Fruit fly (Drosophila melanogaster) whole organism, pupa: ENCODE measurements around the gene Mpcp2.

ENCODE experiments used
- CG10348 ChIP-seq: fragments of 200-800 bp; sonication (Bioruptor generic); IDR thresholded peaks from 2 replicates; pipeline ENCODE4 v1.3.6; 2022; ENCODE audit warnings: missing biosample characterization, missing genetic modification characterization
- CG12605 ChIP-seq: fragments of 200-800 bp; sonication (Bioruptor generic); IDR thresholded peaks from 2 replicates; pipeline ENCODE4 v1.3.6; 2022; ENCODE audit warnings: missing biosample characterization, missing genetic modification characterization
- CG13204 ChIP-seq: fragments of 200-800 bp; sonication (Bioruptor generic); optimal IDR thresholded peaks from 2 replicates; lab custom pipeline; 2018; ENCODE audit warnings: missing biosample characterization, mild to moderate bottlenecking, missing genetic modification characterization, moderate library complexity
- CG14655 ChIP-seq: fragments of 200-800 bp; sonication (Bioruptor generic); optimal IDR thresholded peaks from 3 replicates; lab custom pipeline; 2017; ENCODE audit warnings: mild to moderate bottlenecking, missing biosample characterization, missing genetic modification reagents, missing genetic modification characterization
- CG15710 ChIP-seq: fragments of 200-800 bp; sonication (Bioruptor generic); optimal IDR thresholded peaks from 2 replicates; lab custom pipeline; 2018; ENCODE audit warnings: missing biosample characterization, mild to moderate bottlenecking, missing genetic modification characterization, moderate library complexity
- CG17806 ChIP-seq: fragments of 200-800 bp; sonication (Bioruptor generic); optimal IDR thresholded peaks from 2 replicates; lab custom pipeline; 2018; ENCODE audit warnings: missing biosample characterization, mild to moderate bottlenecking, missing genetic modification characterization, moderate library complexity
- CG32121 ChIP-seq: fragments of 200-800 bp; sonication (Bioruptor generic); IDR thresholded peaks from 2 replicates; pipeline ENCODE4 v1.3.6; 2022; ENCODE audit warnings: missing biosample characterization, missing genetic modification characterization
- CG34367 ChIP-seq: fragments of 200-800 bp; sonication (Bioruptor generic); optimal IDR thresholded peaks from 2 replicates; lab custom pipeline; 2018; ENCODE audit warnings: missing biosample characterization, mild to moderate bottlenecking, missing genetic modification characterization
- CG4496 ChIP-seq: fragments of 200-800 bp; sonication (Bioruptor generic); IDR thresholded peaks from 3 replicates; pipeline ENCODE4 v1.3.6; 2022; ENCODE audit warnings: missing biosample characterization, missing genetic modification characterization
- CG8159 ChIP-seq: fragments of 200-800 bp; sonication (Bioruptor generic); optimal IDR thresholded peaks from 3 replicates; lab custom pipeline; 2018; ENCODE audit warnings: missing biosample characterization, mild to moderate bottlenecking, missing genetic modification characterization, moderate library complexity
- CG8301 ChIP-seq: fragments of 200-800 bp; sonication (Bioruptor generic); optimal IDR thresholded peaks from 2 replicates; lab custom pipeline; 2018; ENCODE audit warnings: missing biosample characterization, mild to moderate bottlenecking, missing genetic modification characterization
- CG9948 ChIP-seq: fragments of 200-800 bp; sonication (Bioruptor generic); optimal IDR thresholded peaks from 2 replicates; lab custom pipeline; 2018; ENCODE audit warnings: missing biosample characterization, mild to moderate bottlenecking, missing genetic modification characterization, moderate library complexity
- D1 ChIP-seq: fragments of 200-800 bp; sonication (Bioruptor generic); optimal IDR thresholded peaks from 2 replicates; lab custom pipeline; 2018; ENCODE audit warnings: missing biosample characterization, mild to moderate bottlenecking, missing genetic modification characterization, moderate library complexity
- EcR ChIP-seq: fragments of 200-800 bp; sonication (Bioruptor generic); optimal IDR thresholded peaks from 3 replicates; lab custom pipeline; 2019; ENCODE audit warnings: missing biosample characterization, missing genetic modification characterization, mild to moderate bottlenecking, moderate library complexity, missing genetic modification reagents
- Ets98B ChIP-seq: fragments of 200-800 bp; sonication (Bioruptor generic); IDR thresholded peaks from 2 replicates; pipeline ENCODE4 v1.3.6; 2022; ENCODE audit warnings: missing biosample characterization, missing genetic modification characterization
- Pif1A ChIP-seq: fragments of 200-800 bp; sonication (Bioruptor generic); optimal IDR thresholded peaks from 3 replicates; lab custom pipeline; 2016; ENCODE audit warnings: missing biosample characterization, missing genetic modification characterization
- Pif1B ChIP-seq: fragments of 200-800 bp; sonication (Bioruptor generic); optimal IDR thresholded peaks from 3 replicates; lab custom pipeline; 2016; ENCODE audit warnings: missing biosample characterization, missing genetic modification characterization
- Snoo ChIP-seq: fragments of 200-800 bp; sonication (Bioruptor generic); optimal IDR thresholded peaks from 3 replicates; lab custom pipeline; 2017; ENCODE audit warnings: missing biosample characterization, mild to moderate bottlenecking, missing genetic modification characterization, inconsistent platforms
- fd96Ca ChIP-seq: fragments of 200-800 bp; sonication (Bioruptor generic); IDR thresholded peaks from 3 replicates; pipeline ENCODE4 v1.3.6; 2022; ENCODE audit warnings: missing biosample characterization, missing genetic modification characterization
- gl ChIP-seq: fragments of 200-800 bp; sonication (Bioruptor generic); optimal IDR thresholded peaks from 2 replicates; lab custom pipeline; 2018; ENCODE audit warnings: missing biosample characterization, mild to moderate bottlenecking, missing genetic modification characterization
- rn ChIP-seq: fragments of 200-800 bp; sonication (Bioruptor generic); IDR thresholded peaks from 2 replicates; pipeline ENCODE4 v1.3.6; 2022; ENCODE audit warnings: missing biosample characterization, missing genetic modification characterization

Gene Mpcp2

dm6 chr3L:14537435-14537991, at the start of gene Mpcp2:
Gene Mpcp2, plus strand, starts transcription at chr3L:14537651.
- TF ChIP-seq CG8159 (tag; lab: Kevin White, UChicago) (no peak), Ets98B (GFP tag; lab: Robert Waterston, UW) (peak; percentile 6; the same call in 1 of the 2 replicates), CG15710 (tag; lab: Kevin White, UChicago) (no peak), CG4496 (GFP tag; lab: Robert Waterston, UW) (peak; percentile 42; the same call in 1 of the 3 replicates), EcR (GFP tag; lab: Kevin White, UChicago) (peak; percentile 32), CG9948 (no peak), D1 (tag; lab: Kevin White, UChicago) (peak; percentile 89), Pif1A (GFP tag; lab: Kevin White, UChicago) (no peak), CG12605 (GFP tag; lab: Robert Waterston, UW) (0 out of 2 replicates have a peak, but pooled peaks have one; percentile 8), rn (GFP tag; lab: Robert Waterston, UW) (no peak), CG34367 (tag; lab: Kevin White, UChicago) (no peak), CG13204 (no peak), Snoo (tag; lab: Kevin White, UChicago) (no peak), fd96Ca (no peak), CG17806 (tag; lab: Kevin White, UChicago) (no peak), gl (tag; lab: Kevin White, UChicago) (no peak), CG8301 (tag; lab: Kevin White, UChicago) (no peak), CG14655 (GFP tag; lab: Kevin White, UChicago) (no peak), CG10348 (GFP tag; lab: Robert Waterston, UW) (no peak), Pif1B (GFP tag; lab: Kevin White, UChicago) (no peak), CG32121 (GFP tag; lab: Robert Waterston, UW) (no peak)

- no peak for TF ChIP-seq CG32121 (GFP tag; lab: Robert Waterston, UW)
- TF ChIP-seq Pif1A (GFP tag; lab: Kevin White, UChicago), result peak; percentile 12
- TF ChIP-seq CG4496 (GFP tag; lab: Robert Waterston, UW), result no peak
- no peak for TF ChIP-seq Ets98B (GFP tag; lab: Robert Waterston, UW)
- TF ChIP-seq Pif1B (GFP tag; lab: Kevin White, UChicago), result no peak
- TF ChIP-seq CG17806 (tag; lab: Kevin White, UChicago), result peak; percentile 7
- TF ChIP-seq CG15710 (tag; lab: Kevin White, UChicago), result peak; percentile 41
- TF ChIP-seq CG9948, result peak; percentile 33
- peak; percentile 7 for TF ChIP-seq CG14655 (GFP tag; lab: Kevin White, UChicago)
- peak; percentile 15 for TF ChIP-seq CG8159 (tag; lab: Kevin White, UChicago)
These were observed 40.0 kb upstream of the Mpcp2 start for dm6 chr3L:14497479-14497878.

dm6 chr3L:14509981-14510380, 27.5 kb upstream of the Mpcp2 start:
- TF ChIP-seq CG8159 (tag; lab: Kevin White, UChicago), result no peak
- TF ChIP-seq CG12605 (GFP tag; lab: Robert Waterston, UW), result no peak
- no peak for TF ChIP-seq CG4496 (GFP tag; lab: Robert Waterston, UW)
- no peak for TF ChIP-seq gl (tag; lab: Kevin White, UChicago)
- TF ChIP-seq CG15710 (tag; lab: Kevin White, UChicago), result no peak
- TF ChIP-seq fd96Ca, result no peak
- TF ChIP-seq rn (GFP tag; lab: Robert Waterston, UW), result no peak
- no peak for TF ChIP-seq CG9948
- TF ChIP-seq Ets98B (GFP tag; lab: Robert Waterston, UW), result no peak

dm6 chr3L:14513286-14513685, 24.2 kb upstream of the Mpcp2 start:
- TF ChIP-seq CG34367 (tag; lab: Kevin White, UChicago), result no peak
- TF ChIP-seq CG32121 (GFP tag; lab: Robert Waterston, UW), result no peak
- no peak for TF ChIP-seq Pif1A (GFP tag; lab: Kevin White, UChicago)
- no peak for TF ChIP-seq Snoo (tag; lab: Kevin White, UChicago)
- TF ChIP-seq CG4496 (GFP tag; lab: Robert Waterston, UW), result no peak
- no peak for TF ChIP-seq EcR (GFP tag; lab: Kevin White, UChicago)
- no peak for TF ChIP-seq Ets98B (GFP tag; lab: Robert Waterston, UW)
- no peak for TF ChIP-seq CG12605 (GFP tag; lab: Robert Waterston, UW)
- TF ChIP-seq CG8159 (tag; lab: Kevin White, UChicago), result no peak
- no peak for TF ChIP-seq CG13204
- TF ChIP-seq CG15710 (tag; lab: Kevin White, UChicago), result no peak
- no peak for TF ChIP-seq gl (tag; lab: Kevin White, UChicago)
- TF ChIP-seq Pif1B (GFP tag; lab: Kevin White, UChicago), result no peak
- TF ChIP-seq D1 (tag; lab: Kevin White, UChicago), result no peak
- TF ChIP-seq CG10348 (GFP tag; lab: Robert Waterston, UW), result no peak
- TF ChIP-seq CG8301 (tag; lab: Kevin White, UChicago), result no peak
- TF ChIP-seq CG9948, result no peak
- TF ChIP-seq, all 21 proteins: peak for 0

dm6 chr3L:14515690-14516089, 21.8 kb upstream of the Mpcp2 start:
- no peak for TF ChIP-seq CG17806 (tag; lab: Kevin White, UChicago)
- no peak for TF ChIP-seq EcR (GFP tag; lab: Kevin White, UChicago)
- TF ChIP-seq Ets98B (GFP tag; lab: Robert Waterston, UW), result peak; percentile 31
- no peak for TF ChIP-seq CG10348 (GFP tag; lab: Robert Waterston, UW)
- no peak for TF ChIP-seq CG12605 (GFP tag; lab: Robert Waterston, UW)
- no peak for TF ChIP-seq Pif1B (GFP tag; lab: Kevin White, UChicago)
- no peak for TF ChIP-seq D1 (tag; lab: Kevin White, UChicago)
- no peak for TF ChIP-seq CG13204
- no peak for TF ChIP-seq CG14655 (GFP tag; lab: Kevin White, UChicago)
- TF ChIP-seq CG34367 (tag; lab: Kevin White, UChicago), result no peak
- no peak for TF ChIP-seq gl (tag; lab: Kevin White, UChicago)
- TF ChIP-seq CG4496 (GFP tag; lab: Robert Waterston, UW), result 0 out of 3 replicates have a peak, but pooled peaks have one; percentile 39
- no peak for TF ChIP-seq CG9948
- TF ChIP-seq Snoo (tag; lab: Kevin White, UChicago), result peak; percentile 15
- TF ChIP-seq fd96Ca, result 0 out of 3 replicates have a peak, but pooled peaks have one; percentile 36
- no peak for TF ChIP-seq rn (GFP tag; lab: Robert Waterston, UW)
- TF ChIP-seq CG8301 (tag; lab: Kevin White, UChicago), result no peak
- TF ChIP-seq CG8159 (tag; lab: Kevin White, UChicago), result no peak
- 0 out of 2 replicates have a peak, but pooled peaks have one; percentile 23 for TF ChIP-seq CG32121 (GFP tag; lab: Robert Waterston, UW)
- TF ChIP-seq Pif1A (GFP tag; lab: Kevin White, UChicago), result no peak
- TF ChIP-seq CG15710 (tag; lab: Kevin White, UChicago), result no peak
